Fruit fly (Drosophila melanogaster): Measurements from ENCODE around the gene CG32052.

Gene CG32052

DNA sequence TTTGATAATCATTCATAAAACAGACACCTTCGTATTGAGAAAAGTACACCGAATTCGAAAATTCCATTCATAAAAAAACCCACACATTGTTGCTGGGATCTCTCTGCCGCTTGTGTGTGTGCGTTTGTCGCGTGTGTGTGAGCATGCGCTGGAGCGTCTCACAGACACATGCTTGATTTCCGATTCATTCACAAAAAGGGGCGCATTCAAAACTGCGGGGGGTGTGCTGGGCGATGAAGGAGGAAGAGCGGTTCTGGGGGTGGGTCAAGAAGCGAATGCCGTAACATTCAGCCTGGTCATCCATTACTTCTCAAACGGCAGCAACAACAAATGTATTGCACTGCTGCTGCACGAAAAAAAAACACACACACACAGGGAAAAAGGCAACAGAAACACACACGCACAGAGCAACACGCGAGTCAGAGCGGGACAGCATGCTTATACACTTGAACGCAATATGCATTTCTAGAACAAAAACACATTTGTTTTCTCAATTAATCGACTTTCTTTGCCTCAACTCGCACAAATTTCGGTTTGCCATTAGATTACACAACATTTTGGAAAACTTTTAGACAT lies 67.1 kb downstream of the CG32052 start:
- TF ChIP-seq CTCF (optimal IDR thresholded peaks at IDR 0.05) (no peak), CG8478 (optimal IDR thresholded peaks at IDR 0.05) (no peak)

DNA sequence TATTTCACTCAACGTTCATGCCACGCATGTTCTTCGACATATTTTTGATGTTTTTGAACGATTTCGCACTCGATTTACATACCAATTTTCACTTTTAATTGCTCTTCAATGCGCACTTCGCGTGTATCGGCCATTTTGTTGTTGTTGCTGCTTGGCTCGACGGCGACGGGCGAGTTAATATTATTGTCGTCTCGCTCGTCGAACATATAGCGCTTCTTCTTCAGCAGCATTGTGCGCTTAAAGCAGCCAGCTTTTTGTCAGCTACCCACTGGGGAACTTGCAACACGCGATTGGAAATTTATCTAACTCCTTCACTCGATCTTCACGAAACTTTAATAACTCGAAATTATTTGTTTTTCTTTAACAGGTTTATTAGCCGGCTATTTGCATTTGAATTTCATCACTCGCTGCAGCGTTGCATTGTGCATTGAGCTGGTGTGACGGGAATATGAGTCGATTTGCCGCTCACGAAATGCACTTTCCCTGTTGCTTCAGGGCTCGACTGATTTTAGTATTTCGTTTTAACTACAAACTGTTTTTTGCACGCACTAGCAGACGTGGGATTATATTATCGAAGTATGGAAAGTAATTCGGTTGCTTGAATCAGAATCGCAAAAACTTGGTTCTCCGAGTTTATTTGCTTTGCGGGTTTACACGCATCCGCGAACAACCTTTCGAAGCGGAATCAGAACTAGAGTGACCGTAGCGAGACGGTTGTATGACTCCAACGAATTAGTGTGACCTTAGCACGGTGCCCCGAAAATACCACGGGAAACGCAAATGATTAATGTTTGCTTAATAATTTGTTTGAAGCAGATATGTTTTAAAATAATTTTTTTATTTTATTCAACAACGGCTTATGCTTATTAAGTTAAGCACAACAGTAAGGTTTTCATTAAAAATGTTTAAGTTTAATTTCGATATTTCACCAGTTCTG lies 68.0 kb downstream of the CG32052 start, which contains the start of gene RasGAP1:
Gene RasGAP1 (minus strand): TSS at position 703 of the 937 bp plus-strand sequence.
- TF ChIP-seq CG8478 (optimal IDR thresholded peaks at IDR 0.05) (no peak), CTCF (optimal IDR thresholded peaks at IDR 0.05) (peak in 1 of 2 experiments; percentile 15)

DNA sequence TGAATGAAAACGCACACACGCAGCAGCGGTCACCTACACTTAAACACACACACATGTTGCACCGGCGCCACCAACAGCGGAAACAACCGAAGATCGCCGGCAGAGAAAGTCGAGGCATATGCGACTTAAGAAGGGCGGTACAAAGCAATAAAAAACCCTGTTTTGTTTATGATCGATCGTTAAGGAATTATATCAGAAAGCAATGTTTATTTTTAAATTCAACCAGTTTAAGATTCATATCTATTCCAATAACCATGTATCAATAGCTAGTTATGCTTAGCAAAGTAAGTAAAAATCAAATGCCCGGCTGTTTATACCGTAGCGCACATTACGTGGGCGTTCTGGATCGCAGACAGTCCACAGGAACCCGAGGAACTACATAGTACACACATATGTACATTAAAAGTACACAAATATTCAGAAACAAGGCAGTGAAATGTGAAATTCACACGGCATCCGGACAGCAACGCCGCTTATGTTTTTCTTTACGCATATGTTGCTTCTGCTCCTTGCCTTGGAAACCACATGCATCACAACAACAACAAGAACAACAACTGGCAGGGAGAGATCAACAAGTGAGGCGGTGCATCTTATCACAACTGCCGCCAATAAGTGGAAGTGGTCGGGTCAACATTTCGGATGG lies 69.1 kb downstream of the CG32052 start:
- TF ChIP-seq CTCF (optimal IDR thresholded peaks at IDR 0.05) (no peak), CG8478 (optimal IDR thresholded peaks at IDR 0.05) (no peak)

DNA sequence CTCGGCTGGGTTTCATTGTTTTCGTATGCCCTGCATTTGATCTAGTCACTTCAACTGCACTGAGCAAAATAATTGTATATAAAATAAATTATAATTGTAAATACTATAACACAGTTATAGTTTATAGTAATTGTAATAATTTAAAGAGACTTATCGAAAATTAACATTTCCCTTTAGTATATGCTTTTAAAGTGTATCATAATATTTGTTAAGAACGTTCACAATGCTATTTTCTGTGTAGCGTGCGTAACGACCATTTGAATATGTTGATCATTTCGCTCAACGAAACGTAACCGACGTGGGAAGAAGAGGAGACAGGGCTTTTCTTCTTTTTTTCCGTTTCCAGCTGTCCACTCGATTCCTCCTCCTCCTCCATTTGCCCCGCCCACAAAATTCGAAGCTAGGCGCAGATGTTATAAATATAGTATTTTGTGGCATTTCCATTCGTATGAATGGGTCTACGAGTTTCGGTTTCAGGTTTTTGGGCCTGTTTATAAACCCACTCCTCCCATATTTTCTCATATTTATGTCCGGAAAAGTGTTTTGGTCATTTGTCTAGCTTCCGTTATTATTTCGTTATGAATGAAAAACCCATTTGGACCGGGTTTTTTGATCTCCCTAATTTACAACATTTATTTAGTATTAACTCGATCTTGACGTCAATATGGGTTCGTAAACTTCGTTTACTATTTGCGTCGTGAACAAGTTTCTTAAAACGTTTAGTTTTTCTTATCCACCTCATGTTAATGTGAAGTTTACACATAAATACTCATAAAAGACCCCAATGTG lies 69.8 kb downstream of the CG32052 start:
- TF ChIP-seq CTCF (optimal IDR thresholded peaks at IDR 0.05), result no peak
- TF ChIP-seq CG8478 (optimal IDR thresholded peaks at IDR 0.05), result no peak
